Worm (Caenorhabditis elegans) whole organism, young adult: ENCODE data around the gene K06A4.10.

Experiments
- F49E8.2 ChIP-seq: sonication (generic microtip); optimal IDR thresholded peaks from 3 replicates; lab custom pipeline; 2017; ENCODE audit warnings: missing genetic modification characterization, mild to moderate bottlenecking, missing compliant biosample characterization, antibody characterized with exemption, moderate library complexity; ENCODE audit not compliant: insufficient read depth
- F55B11.4 ChIP-seq: sonication (generic microtip); optimal IDR thresholded peaks from 2 replicates; lab custom pipeline; 2016; ENCODE audit warnings: missing compliant biosample characterization, missing genetic modification characterization, borderline replicate concordance; ENCODE audit not compliant: insufficient read depth
- Y53G8AR.9 ChIP-seq: fragments of 200-800 bp; sonication (Bioruptor generic); conservative IDR thresholded peaks from 2 replicates; pipeline ENCODE4 v1.3.6; 2022; ENCODE audit warnings: missing genetic modification reagents, missing genetic modification characterization, missing compliant biosample characterization
- Y56A3A.18 ChIP-seq: fragments of 200-800 bp; sonication (Bioruptor generic); IDR thresholded peaks from 2 replicates; pipeline ENCODE4 v1.3.6; 2022; ENCODE audit warnings: missing genetic modification reagents, missing genetic modification characterization, missing compliant biosample characterization
- ZK185.1 ChIP-seq: sonication (generic microtip); optimal IDR thresholded peaks from 2 replicates; lab custom pipeline; 2016; ENCODE audit warnings: mild to moderate bottlenecking, missing genetic modification characterization, missing compliant biosample characterization; ENCODE audit not compliant: poor library complexity, severe bottlenecking
- attf-3 ChIP-seq: fragments of 200-800 bp; sonication (Bioruptor generic); conservative IDR thresholded peaks from 2 replicates; pipeline ENCODE4 v1.3.6; 2022; ENCODE audit warnings: missing genetic modification reagents, missing genetic modification characterization, missing compliant biosample characterization
- attf-6 ChIP-seq: fragments of 200-800 bp; sonication (Bioruptor generic); IDR thresholded peaks from 2 replicates; pipeline ENCODE4 v1.3.6; 2022; ENCODE audit warnings: missing genetic modification reagents, missing genetic modification characterization, missing compliant biosample characterization
- ccch-3 ChIP-seq: fragments of 200-800 bp; sonication (Bioruptor generic); optimal IDR thresholded peaks from 2 replicates; lab custom pipeline; 2018; ENCODE audit warnings: mild to moderate bottlenecking, missing genetic modification characterization, missing compliant biosample characterization
- cebp-1 ChIP-seq, 2 experiments: fragments of 200-800 bp in 1 of 2; sonication (Bioruptor generic) in 1 of 2; sonication (generic microtip) in 1 of 2; IDR thresholded peaks in 1 of 2; optimal IDR thresholded peaks in 1 of 2; 2 replicates each; pipeline versions ENCODE4 v1.3.6 to Lab custom; 2017 to 2022; ENCODE audit warnings: missing compliant biosample characterization in 2 of 2, missing genetic modification characterization in 2 of 2, mild to moderate bottlenecking in 1 of 2, missing genetic modification reagents in 1 of 2, moderate library complexity in 1 of 2
- cebp-2 ChIP-seq: fragments of 200-800 bp; sonication (Bioruptor generic); IDR thresholded peaks from 2 replicates; pipeline ENCODE4 v1.3.6; 2022; ENCODE audit warnings: missing genetic modification characterization, missing compliant biosample characterization
- ceh-40 ChIP-seq: fragments of 200-800 bp; sonication (Bioruptor generic); IDR thresholded peaks from 2 replicates; pipeline ENCODE4 v1.3.6; 2022; ENCODE audit warnings: missing genetic modification characterization, missing compliant biosample characterization
- ceh-58 ChIP-seq: fragments of 200-800 bp; sonication (Bioruptor generic); IDR thresholded peaks from 2 replicates; pipeline ENCODE4 v1.3.6; 2022; ENCODE audit warnings: missing genetic modification characterization, missing compliant biosample characterization
- dox-1 ChIP-seq: fragments of 200-800 bp; sonication (Bioruptor generic); IDR thresholded peaks from 2 replicates; pipeline ENCODE4 v1.3.6; 2022; ENCODE audit warnings: missing genetic modification reagents, missing genetic modification characterization, missing compliant biosample characterization
- egl-18 ChIP-seq: fragments of 200-800 bp; sonication (Bioruptor generic); IDR thresholded peaks from 2 replicates; pipeline ENCODE4 v1.3.6; 2022; ENCODE audit warnings: missing genetic modification reagents, missing genetic modification characterization, missing compliant biosample characterization
- ets-4 ChIP-seq: fragments of 200-800 bp; sonication (Bioruptor generic); optimal IDR thresholded peaks from 2 replicates; lab custom pipeline; 2018; ENCODE audit warnings: mild to moderate bottlenecking, missing genetic modification characterization, missing compliant biosample characterization
- gei-17 ChIP-seq: fragments of 200-800 bp; sonication (Bioruptor generic); optimal IDR thresholded peaks from 2 replicates; lab custom pipeline; 2018; ENCODE audit warnings: mild to moderate bottlenecking, missing genetic modification characterization, missing compliant biosample characterization
- hlh-12 ChIP-seq: sonication (generic microtip); optimal IDR thresholded peaks from 2 replicates; lab custom pipeline; 2016; ENCODE audit warnings: missing genetic modification characterization, missing compliant biosample characterization
- hmg-20 ChIP-seq: fragments of 200-800 bp; sonication (Bioruptor generic); IDR thresholded peaks from 2 replicates; pipeline ENCODE4 v1.3.6; 2022; ENCODE audit warnings: missing genetic modification reagents, missing genetic modification characterization, missing compliant biosample characterization
- let-526 ChIP-seq: fragments of 200-800 bp; sonication (Bioruptor generic); IDR thresholded peaks from 2 replicates; pipeline ENCODE4 v1.3.6; 2022; ENCODE audit warnings: missing genetic modification reagents, missing genetic modification characterization, missing compliant biosample characterization
- lin-26 ChIP-seq: fragments of 200-800 bp; sonication (Bioruptor generic); IDR thresholded peaks from 2 replicates; pipeline ENCODE4 v1.3.6; 2022; ENCODE audit warnings: missing genetic modification reagents, missing genetic modification characterization, missing compliant biosample characterization
- lin-35 ChIP-seq, 3 experiments: fragments of 150-350 bp in 2 of 3; sonication (generic microtip) in 1 of 3; optimal IDR thresholded peaks; 2 replicates each; lab custom pipeline; 2014 to 2018; ENCODE audit warnings: missing biosample characterization in 3 of 3, missing genetic modification characterization in 3 of 3, missing genetic modification reagents in 3 of 3
- lin-54 ChIP-seq: fragments of 200-800 bp; sonication (Bioruptor generic); optimal IDR thresholded peaks from 2 replicates; lab custom pipeline; 2018; ENCODE audit warnings: mild to moderate bottlenecking, missing genetic modification characterization, missing compliant biosample characterization
- nfya-1 ChIP-seq: sonication (generic microtip); optimal IDR thresholded peaks from 2 replicates; lab custom pipeline; 2017; ENCODE audit warnings: antibody characterized with exemption, missing compliant biosample characterization, missing genetic modification characterization, borderline replicate concordance; ENCODE audit not compliant: insufficient read depth
- nfyb-1 ChIP-seq: fragments of 200-800 bp; sonication (Bioruptor generic); IDR thresholded peaks from 2 replicates; pipeline ENCODE4 v1.3.6; 2022; ENCODE audit warnings: missing genetic modification reagents, missing genetic modification characterization, missing compliant biosample characterization
- nhr-80 ChIP-seq: sonication (generic microtip); optimal IDR thresholded peaks from 2 replicates; lab custom pipeline; 2016; ENCODE audit warnings: missing genetic modification characterization, missing compliant biosample characterization
- nhr-90 ChIP-seq: sonication (generic microtip); optimal IDR thresholded peaks from 2 replicates; lab custom pipeline; 2016; ENCODE audit warnings: missing genotype, mild to moderate bottlenecking, missing genetic modification characterization, missing compliant biosample characterization
- pha-4 ChIP-seq: fragments of 150-350 bp; sonication (generic microtip); optimal IDR thresholded peaks from 2 replicates; lab custom pipeline; 2014; ENCODE audit warnings: missing biosample characterization, missing genetic modification reagents, missing genetic modification characterization
- repo-1 ChIP-seq: sonication (generic microtip); optimal IDR thresholded peaks from 2 replicates; lab custom pipeline; 2017; ENCODE audit warnings: mild to moderate bottlenecking, missing genetic modification characterization, missing compliant biosample characterization
- snpc-1.1 ChIP-seq: sonication (generic microtip); optimal IDR thresholded peaks from 2 replicates; lab custom pipeline; 2017; ENCODE audit warnings: missing genetic modification characterization, mild to moderate bottlenecking, missing compliant biosample characterization, antibody characterized with exemption, moderate library complexity, missing genotype, missing genetic modification reagents; ENCODE audit not compliant: insufficient read depth
- snpc-3.4 ChIP-seq: sonication (generic microtip); optimal IDR thresholded peaks from 2 replicates; lab custom pipeline; 2017; ENCODE audit warnings: missing genetic modification characterization, mild to moderate bottlenecking, missing compliant biosample characterization, antibody characterized with exemption, moderate library complexity, missing genotype, missing genetic modification reagents
- sptf-2 ChIP-seq: fragments of 200-800 bp; sonication (Bioruptor generic); optimal IDR thresholded peaks from 2 replicates; lab custom pipeline; 2018; ENCODE audit warnings: mild to moderate bottlenecking, missing genetic modification characterization, missing compliant biosample characterization
- tlf-1 ChIP-seq: fragments of 200-800 bp; sonication (Bioruptor generic); optimal IDR thresholded peaks from 2 replicates; lab custom pipeline; 2018; ENCODE audit warnings: mild to moderate bottlenecking, missing genetic modification characterization, missing compliant biosample characterization
- unc-130 ChIP-seq: sonication (generic microtip); optimal IDR thresholded peaks from 2 replicates; lab custom pipeline; 2016; ENCODE audit warnings: missing genetic modification reagents, missing genetic modification characterization, missing compliant biosample characterization
- ztf-18 ChIP-seq: sonication (generic microtip); optimal IDR thresholded peaks from 2 replicates; lab custom pipeline; 2016; ENCODE audit warnings: missing genotype, mild to moderate bottlenecking, missing genetic modification characterization, missing compliant biosample characterization
- ztf-26 ChIP-seq: sonication (generic microtip); optimal IDR thresholded peaks from 2 replicates; lab custom pipeline; 2017; ENCODE audit warnings: missing genetic modification characterization, missing compliant biosample characterization
- ztf-6 ChIP-seq: fragments of 200-800 bp; sonication (Bioruptor generic); IDR thresholded peaks from 2 replicates; pipeline ENCODE4 v1.3.6; 2022; ENCODE audit warnings: missing genetic modification reagents, missing genetic modification characterization, missing compliant biosample characterization

The K06A4.10 gene

DNA sequence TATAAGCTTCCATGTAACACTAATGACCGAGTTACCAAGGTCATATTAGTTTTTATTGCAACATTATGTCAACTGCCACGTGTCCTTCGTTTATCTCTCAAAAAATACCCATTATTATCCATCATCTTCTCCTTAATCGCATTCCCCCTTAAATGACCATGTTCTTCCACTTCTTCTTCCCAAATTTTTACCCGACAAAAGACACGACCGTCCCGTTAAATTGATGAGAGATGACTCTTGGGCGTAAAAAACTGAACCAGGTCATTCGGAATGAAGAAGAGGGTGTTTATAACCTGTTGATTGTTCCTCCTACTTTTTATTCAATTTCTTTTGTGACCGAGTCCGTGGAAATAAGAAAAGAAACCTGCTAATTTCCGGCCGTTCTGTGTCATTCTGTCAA lies 45.0 kb downstream of the K06A4.10 start:
- TF ChIP-seq attf-3 (no peak), ceh-40 (GFP tag; lab: Robert Waterston, UW) (no peak), snpc-3.4 (tag; lab: Kevin White, UChicago) (no peak), ceh-58 (GFP tag; lab: Robert Waterston, UW) (no peak), lin-35 (GFP tag; optimal IDR thresholded peaks at IDR 0.05; lab: Kevin White, UChicago) (no peak), lin-26 (GFP tag; lab: Robert Waterston, UW) (no peak), egl-18 (GFP tag; lab: Robert Waterston, UW) (no peak)

DNA sequence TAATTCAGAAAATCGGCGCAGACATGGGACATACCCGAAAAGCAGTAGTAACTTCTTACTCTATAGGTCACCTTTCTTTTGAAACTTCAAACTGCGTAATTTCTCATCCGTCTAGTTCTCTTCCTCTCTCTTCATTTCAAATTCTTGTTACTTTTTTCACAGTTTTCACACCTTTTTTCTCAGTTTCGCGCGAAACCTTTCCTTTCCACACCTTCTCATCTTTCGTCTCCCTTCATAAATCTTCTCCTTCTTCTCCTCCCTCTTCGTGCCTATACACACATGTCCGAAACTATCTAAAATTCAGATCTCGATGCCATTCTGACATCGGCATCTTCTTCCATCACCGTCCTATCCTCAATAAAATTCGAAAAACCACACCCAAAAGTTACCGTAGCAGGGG lies 45.9 kb downstream of the K06A4.10 start, which contains the start of gene wdr-62:
Gene wdr-62 (plus strand): TSS at position 301 of the 400 bp plus-strand sequence.
- TF ChIP-seq snpc-1.1 (tag; lab: Kevin White, UChicago) (no peak), Y53G8AR.9 (GFP tag; lab: Robert Waterston, UW) (no peak), sptf-2 (no peak), repo-1 (tag; lab: Kevin White, UChicago) (no peak), Y56A3A.18 (GFP tag; lab: Robert Waterston, UW) (no peak), hmg-20 (GFP tag; lab: Robert Waterston, UW) (no peak), unc-130 (GFP tag; lab: Kevin White, UChicago) (no peak), tlf-1 (no peak), ztf-6 (GFP tag; lab: Robert Waterston, UW) (no peak), nhr-90 (no peak), dox-1 (GFP tag; lab: Robert Waterston, UW) (no peak), ztf-26 (no peak), gei-17 (no peak), ets-4 (GFP tag; lab: Kevin White, UChicago) (no peak), lin-54 (GFP tag; lab: Kevin White, UChicago) (no peak)

DNA sequence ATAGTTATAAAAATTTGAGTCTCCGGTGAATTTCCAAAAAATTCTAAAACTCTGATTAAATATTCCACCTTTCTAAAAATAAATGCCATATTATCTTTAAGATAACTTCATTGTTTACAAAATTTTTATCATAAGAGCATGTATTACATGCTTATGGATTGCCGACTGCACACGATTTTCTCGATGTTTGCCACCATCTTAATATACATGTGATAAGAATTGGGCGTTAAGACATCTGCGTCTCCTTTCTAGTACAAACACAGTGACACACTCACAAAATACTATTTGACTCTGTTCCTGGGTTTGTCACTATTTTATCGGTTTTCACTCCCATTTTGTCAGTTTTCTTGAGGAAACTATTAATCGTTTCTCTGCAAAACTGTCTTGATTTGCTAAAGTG lies 46.5 kb downstream of the K06A4.10 start:
- TF ChIP-seq nfya-1 (tag; lab: Kevin White, UChicago), result no peak
- no peak for TF ChIP-seq F49E8.2 (tag; lab: Kevin White, UChicago)
- TF ChIP-seq ceh-58 (GFP tag; lab: Robert Waterston, UW), result no peak
- TF ChIP-seq nhr-80 (tag; lab: Kevin White, UChicago), result peak; percentile 63
- TF ChIP-seq, all 124 proteins: peak for 1

DNA sequence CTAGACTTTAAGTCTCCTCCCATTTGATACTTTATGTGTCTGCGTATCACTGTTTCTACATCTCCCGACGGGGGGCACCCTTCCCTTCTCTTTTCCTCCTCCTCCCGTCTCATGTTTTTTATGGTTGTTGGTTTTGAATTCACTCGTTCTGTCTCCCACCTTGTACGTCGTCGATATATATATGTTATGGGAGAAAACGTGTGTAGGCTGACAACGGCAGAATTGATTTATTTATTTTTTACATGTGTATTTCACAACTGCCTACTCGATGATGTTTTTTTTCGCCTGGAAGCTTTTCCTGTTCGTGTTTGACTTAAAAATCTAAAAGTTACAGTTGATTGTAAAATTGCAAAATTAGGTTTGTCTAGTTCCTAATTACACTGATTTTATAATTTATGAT lies 47.1 kb downstream of the K06A4.10 start:
- TF ChIP-seq F55B11.4 (tag; lab: Kevin White, UChicago) (no peak), cebp-1 (GFP tag; IDR thresholded peaks at IDR 0.05; lab: Robert Waterston, UW) (no peak), cebp-1 (tag; optimal IDR thresholded peaks at IDR 0.05; lab: Kevin White, UChicago) (peak; percentile 23), attf-3 (no peak), pha-4 (tag; lab: Kevin White, UChicago) (no peak), nfyb-1 (GFP tag; lab: Robert Waterston, UW) (no peak)

ce11 chrV:9441046-9441445 lies 48.6 kb downstream of the K06A4.10 start:
- TF ChIP-seq ccch-3 (GFP tag; lab: Kevin White, UChicago) (no peak), ztf-26 (no peak), sptf-2 (no peak), ztf-18 (tag; lab: Kevin White, UChicago) (no peak), attf-6 (GFP tag; lab: Robert Waterston, UW) (no peak), ZK185.1 (tag; lab: Kevin White, UChicago) (no peak), cebp-2 (no peak), let-526 (GFP tag; lab: Robert Waterston, UW) (no peak), lin-26 (GFP tag; lab: Robert Waterston, UW) (no peak), hlh-12 (tag; lab: Kevin White, UChicago) (no peak), Y56A3A.18 (GFP tag; lab: Robert Waterston, UW) (no peak), nhr-90 (no peak), snpc-3.4 (tag; lab: Kevin White, UChicago) (no peak)
